Fruit fly (Drosophila melanogaster) Kc167 (cell line): ENCODE measurements around the gene unk.

Source experiments
- Myc ChIP-seq: fragments of >200 bp; optimal IDR thresholded peaks from 2 replicates; lab custom pipeline; 2017; ENCODE audit warnings: missing external identifiers
- h ChIP-seq: fragments of >200 bp; optimal IDR thresholded peaks from 3 replicates; lab custom pipeline; 2018; ENCODE audit warnings: missing external identifiers
- insv ChIP-seq: fragments of >200 bp; optimal IDR thresholded peaks from 3 replicates; lab custom pipeline; 2018; ENCODE audit warnings: missing external identifiers
- ttk ChIP-seq: sonication (Bioruptor generic); optimal IDR thresholded peaks from 2 replicates; lab custom pipeline; 2017; ENCODE audit warnings: missing external identifiers

- TF ChIP-seq ttk (lab: Kevin White, UChicago) (no peak), h (no peak), insv (no peak), Myc (no peak)
Observed at dm6 chr3R:23117683-23118470, 39.8 kb downstream of the unk start, which contains the start of the genes Rassf and CenB1A.
